Worm (Caenorhabditis elegans): ENCODE measurements around the gene ech-8.
A peak's percentile ranks its signal among the peaks of the same experiment; 100 is the strongest.

ech-8 gene

ce11 chrIV:10241659-10242058 lies 2.7 kb upstream of the ech-8 start, which contains the start of gene lipl-7:
TSS of gene lipl-7 (minus strand) at chrIV:10241823.
- TF ChIP-seq nhr-71 (tag; optimal IDR thresholded peaks at IDR 0.05) (peak; percentile 11), nhr-85 (tag) (peak; percentile 53), vab-15 (tag; optimal IDR thresholded peaks at IDR 0.05) (no peak), sox-4 (tag; optimal IDR thresholded peaks at IDR 0.05) (no peak), ztf-11 (tag; optimal IDR thresholded peaks at IDR 0.05) (no peak), pqm-1 (tag; optimal IDR thresholded peaks at IDR 0.05) (no peak)

DNA sequence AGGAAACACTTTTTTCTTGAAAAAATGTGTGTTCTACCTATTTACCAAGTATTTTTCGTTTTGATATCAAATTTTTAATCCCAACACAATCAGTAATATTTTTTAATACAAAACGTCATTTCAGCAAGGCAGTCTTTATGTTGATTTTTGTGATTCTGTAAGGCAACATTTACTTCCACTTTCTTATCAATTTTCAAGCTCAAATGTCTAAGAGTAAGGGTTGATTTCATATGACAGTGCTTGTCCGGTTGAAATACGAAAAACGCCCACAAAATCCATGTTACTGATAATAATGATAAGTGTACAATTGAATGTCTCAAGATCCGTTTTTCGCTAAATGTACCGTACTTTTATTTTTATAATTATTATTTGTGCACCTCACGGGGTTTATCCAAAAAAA lies 2.9 kb downstream of the ech-8 start:
- TF ChIP-seq elt-2 (tag; optimal IDR thresholded peaks at IDR 0.05) = peak; percentile 68
- TF ChIP-seq jun-1 (tag; optimal IDR thresholded peaks at IDR 0.05) = peak; percentile 32
- no peak for TF ChIP-seq unc-98 (GFP tag; IDR thresholded peaks at IDR 0.05)

DNA sequence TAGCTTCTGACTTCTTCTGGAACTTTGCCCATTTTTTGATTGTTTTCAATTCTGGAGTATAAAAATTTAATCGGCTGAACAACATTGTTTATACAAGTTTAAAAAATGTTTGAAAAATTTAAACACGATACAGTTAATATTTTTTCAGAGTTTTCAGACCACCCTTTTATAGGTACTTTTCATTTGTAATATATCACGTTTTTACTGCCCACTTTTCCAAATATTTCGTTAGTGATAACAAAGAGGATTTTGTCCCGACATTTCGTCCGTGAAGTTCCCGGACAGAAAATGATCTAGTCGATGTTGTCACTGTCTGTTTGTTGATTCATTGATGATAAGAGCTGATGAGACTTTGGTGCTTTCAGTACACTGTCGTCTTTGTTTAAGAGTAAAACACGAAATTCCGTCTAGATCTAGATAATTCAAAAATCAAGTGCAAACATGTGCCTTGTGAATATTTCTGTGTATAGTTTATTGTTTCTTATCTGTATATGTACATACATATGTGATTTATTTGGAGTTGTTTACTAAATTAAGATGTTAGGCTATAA lies 3.6 kb downstream of the ech-8 start, which contains the start of gene ech-9:
Gene ech-9, minus strand, starts transcription at position 51 of the 551 bp plus-strand sequence.
- no peak for TF ChIP-seq nhr-90 (tag; optimal IDR thresholded peaks at IDR 0.05; ENCODE audit: poor library complexity)
- peak; percentile 39 for TF ChIP-seq elt-2 (tag; optimal IDR thresholded peaks at IDR 0.05)

ce11 chrIV:10232456-10232855 lies 6.5 kb downstream of the ech-8 start, which contains the start of gene F01G10.4:
TSS of gene F01G10.4 (minus strand) at chrIV:10232556.
- TF ChIP-seq elt-3 (tag; optimal IDR thresholded peaks at IDR 0.05) (no peak), irx-1 (tag; optimal IDR thresholded peaks at IDR 0.05) (no peak), ets-5 (GFP tag; IDR thresholded peaks at IDR 0.05) (no peak), ztf-4 (tag; optimal IDR thresholded peaks at IDR 0.05) (no peak), nhr-47 (tag; optimal IDR thresholded peaks at IDR 0.05) (no peak), F16B12.6 (tag; optimal IDR thresholded peaks at IDR 0.05) (no peak), nhr-84 (tag; optimal IDR thresholded peaks at IDR 0.05) (no peak)

ce11 chrIV:10230971-10231370 lies 8.0 kb downstream of the ech-8 start, which contains the start of gene F01G10.5:
TSS of gene F01G10.5 (minus strand) at chrIV:10231071.
- no peak for TF ChIP-seq ets-5 (GFP tag; IDR thresholded peaks at IDR 0.05)
- TF ChIP-seq mab-9 (GFP tag; IDR thresholded peaks at IDR 0.05) = no peak
- TF ChIP-seq grh-1 (GFP tag; IDR thresholded peaks at IDR 0.05) = no peak
- TF ChIP-seq nhr-76 (tag; optimal IDR thresholded peaks at IDR 0.05) = no peak
- TF ChIP-seq nhr-90 (tag; optimal IDR thresholded peaks at IDR 0.05; ENCODE audit: poor library complexity) = no peak
- TF ChIP-seq ztf-4 (tag; optimal IDR thresholded peaks at IDR 0.05) = no peak
- no peak for TF ChIP-seq ces-1 (GFP tag; optimal IDR thresholded peaks at IDR 0.05)
- no peak for TF ChIP-seq ceh-82 (tag; optimal IDR thresholded peaks at IDR 0.05)
- TF ChIP-seq irx-1 (tag; optimal IDR thresholded peaks at IDR 0.05) = no peak
- TF ChIP-seq pag-3 (tag; optimal IDR thresholded peaks at IDR 0.05; ENCODE audit: borderline replicate concordance, insufficient read depth) = no peak
- TF ChIP-seq efl-3 (GFP tag; optimal IDR thresholded peaks at IDR 0.05) = no peak

ce11 chrIV:10227534-10227933 lies 11.4 kb downstream of the ech-8 start, which contains the start of gene F01G10.6:
TSS of gene F01G10.6 (minus strand) at chrIV:10227634.
- TF ChIP-seq mep-1 (tag; optimal IDR thresholded peaks at IDR 0.05) (no peak), C16A3.4 (tag; optimal IDR thresholded peaks at IDR 0.05) (no peak), tbx-2 (tag; optimal IDR thresholded peaks at IDR 0.05) (no peak), alr-1 (tag; optimal IDR thresholded peaks at IDR 0.05; ENCODE audit: borderline replicate concordance) (no peak), egl-13 (tag; optimal IDR thresholded peaks at IDR 0.05) (no peak), pax-3 (tag; optimal IDR thresholded peaks at IDR 0.05) (no peak), hpl-2 (GFP tag; optimal IDR thresholded peaks at IDR 0.05) (no peak), ceh-8 (GFP tag; optimal IDR thresholded peaks at IDR 0.05) (no peak), fkh-4 (tag; optimal IDR thresholded peaks at IDR 0.05; ENCODE audit: borderline replicate concordance) (no peak), aly-2 (tag; optimal IDR thresholded peaks at IDR 0.05) (no peak), fkh-10 (GFP tag; optimal IDR thresholded peaks at IDR 0.05) (no peak), swsn-7 (tag; optimal IDR thresholded peaks at IDR 0.05) (no peak), lir-3 (tag; optimal IDR thresholded peaks at IDR 0.05; ENCODE audit: poor library complexity) (no peak), C34B4.2 (tag; optimal IDR thresholded peaks at IDR 0.05) (no peak), nhr-71 (tag; optimal IDR thresholded peaks at IDR 0.05) (no peak), egl-27 (tag; optimal IDR thresholded peaks at IDR 0.05) (no peak), ceh-88 (GFP tag; IDR thresholded peaks at IDR 0.05) (no peak), unc-62 (GFP tag; optimal IDR thresholded peaks at IDR 0.05) (no peak), sox-4 (tag; optimal IDR thresholded peaks at IDR 0.05) (no peak), zag-1 (tag; optimal IDR thresholded peaks at IDR 0.05) (no peak)

Data from whole organism, L1 larva.